Worm (Caenorhabditis elegans): ENCODE measurements around the gene H28G03.2.

DNA sequence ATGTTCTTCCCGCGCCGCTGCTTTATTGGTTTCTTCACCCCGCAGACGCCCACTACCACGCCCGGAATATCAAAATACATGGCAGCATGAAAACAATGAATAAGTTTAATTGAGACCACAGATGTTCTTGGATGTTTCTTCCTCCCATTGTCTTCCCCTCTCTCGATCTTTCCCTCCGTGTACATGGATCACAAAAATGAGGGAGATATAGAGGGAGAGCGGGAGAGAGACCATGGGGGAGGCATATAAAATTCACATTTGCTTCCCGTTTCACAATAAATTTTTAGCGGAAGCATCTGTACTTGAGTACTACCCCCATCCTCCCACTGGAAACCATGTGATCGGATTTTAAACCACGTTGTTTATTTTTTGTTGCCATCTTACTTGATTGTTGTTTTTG lies 12.2 kb upstream of the H28G03.2 start:
- TF ChIP-seq nhr-77 (tag; optimal IDR thresholded peaks at IDR 0.05) (no peak), saeg-2 (GFP tag; IDR thresholded peaks at IDR 0.05) (no peak), lin-13 (GFP tag; optimal IDR thresholded peaks at IDR 0.05) (no peak), R02D3.7 (tag; optimal IDR thresholded peaks at IDR 0.05) (no peak), F37D6.2 (tag; optimal IDR thresholded peaks at IDR 0.05) (no peak), mxl-3 (GFP tag; optimal IDR thresholded peaks at IDR 0.05) (no peak), T20F7.1 (GFP tag; optimal IDR thresholded peaks at IDR 0.05) (no peak), nhr-28 (tag; optimal IDR thresholded peaks at IDR 0.05) (no peak), nhr-10 (tag; optimal IDR thresholded peaks at IDR 0.05) (no peak)

All from whole organism, L4 larva.